Fruit fly (Drosophila melanogaster): ENCODE measurements around the gene CG9265.
A peak's percentile ranks its signal among the peaks of the same experiment; 100 is the strongest.

Gene CG9265

dm6 chr2L:21108759-21109282 is 37.5 kb upstream of the CG9265 start (continued):
- TF ChIP-seq unc-4 (GFP tag; IDR thresholded peaks at IDR 0.05; ENCODE audit: partially characterized antibody) (no peak), CG17612 (GFP tag; IDR thresholded peaks at IDR 0.05) (no peak), Optix (GFP tag; IDR thresholded peaks at IDR 0.05) (no peak), nau (GFP tag; optimal IDR thresholded peaks at IDR 0.05) (no peak), CG11723 (GFP tag; optimal IDR thresholded peaks at IDR 0.05) (peak; percentile 37), wek (GFP tag; optimal IDR thresholded peaks at IDR 0.05) (no peak), luna (GFP tag; optimal IDR thresholded peaks at IDR 0.05) (no peak), sr (GFP tag; IDR thresholded peaks at IDR 0.05) (no peak), E2f2 (GFP tag; IDR thresholded peaks at IDR 0.05) (peak; percentile 25; the same call in 1 of the 2 replicates), CG3726 (GFP tag; IDR thresholded peaks at IDR 0.05) (no peak), CG4282 (GFP tag; optimal IDR thresholded peaks at IDR 0.05) (no peak), fd102C (GFP tag; optimal IDR thresholded peaks at IDR 0.05) (no peak), CG15073 (GFP tag; optimal IDR thresholded peaks at IDR 0.05) (no peak), hb (GFP tag; IDR thresholded peaks at IDR 0.05; ENCODE audit: partially characterized antibody) (no peak), CG7357 (GFP tag; IDR thresholded peaks at IDR 0.05) (no peak), CG12299 (tag; optimal IDR thresholded peaks at IDR 0.05) (peak; percentile 20), CG2712 (tag; optimal IDR thresholded peaks at IDR 0.05) (peak; percentile 76), CTCF (GFP tag; optimal IDR thresholded peaks at IDR 0.05) (peak; percentile 89), bab2 (GFP tag; optimal IDR thresholded peaks at IDR 0.05) (peak; percentile 48), CG31365 (tag; optimal IDR thresholded peaks at IDR 0.05) (no peak), CG8765 (GFP tag; IDR thresholded peaks at IDR 0.05) (no peak), Adf1 (GFP tag; IDR thresholded peaks at IDR 0.05) (no peak), CG17328 (GFP tag; IDR thresholded peaks at IDR 0.05) (peak; percentile 43; the same call in 1 of the 2 replicates), Hmx (GFP tag; optimal IDR thresholded peaks at IDR 0.05) (peak; percentile 40), HHEX (GFP tag; optimal IDR thresholded peaks at IDR 0.05) (peak; percentile 15), sob (GFP tag; IDR thresholded peaks at IDR 0.05) (0 out of 2 replicates have a peak, but pooled peaks have one; percentile 45), CG4617 (GFP tag; optimal IDR thresholded peaks at IDR 0.05; ENCODE audit: borderline replicate concordance) (no peak), lmd (GFP tag; IDR thresholded peaks at IDR 0.05) (peak; percentile 61), Dbx (GFP tag; IDR thresholded peaks at IDR 0.05) (no peak), Ravus (GFP tag; IDR thresholded peaks at IDR 0.05) (no peak), CG11247 (GFP tag; IDR thresholded peaks at IDR 0.05) (no peak), Aef1 (GFP tag; IDR thresholded peaks at IDR 0.05) (0 out of 3 replicates have a peak, but pooled peaks have one; percentile 9), CG2875 (GFP tag; optimal IDR thresholded peaks at IDR 0.05) (peak; percentile 57), Lhr (GFP tag; optimal IDR thresholded peaks at IDR 0.05) (peak; percentile 36), her (GFP tag; optimal IDR thresholded peaks at IDR 0.05) (no peak), CG11560 (tag; IDR thresholded peaks at IDR 0.05) (no peak), gt (GFP tag; IDR thresholded peaks at IDR 0.05) (no peak), bigmax (GFP tag; optimal IDR thresholded peaks at IDR 0.05) (no peak), kah (GFP tag; optimal IDR thresholded peaks at IDR 0.05) (no peak), nmo (GFP tag; optimal IDR thresholded peaks at IDR 0.05) (peak; percentile 85), row (GFP tag; IDR thresholded peaks at IDR 0.05) (peak; percentile 73), bsh (GFP tag; optimal IDR thresholded peaks at IDR 0.05) (peak in 1 of 2 experiments; percentile 78), CG13624 (GFP tag; optimal IDR thresholded peaks at IDR 0.05) (peak; percentile 19), CG15479 (GFP tag; optimal IDR thresholded peaks at IDR 0.05) (no peak), Camta (GFP tag; optimal IDR thresholded peaks at IDR 0.05) (peak; percentile 31), CG12104 (GFP tag; optimal IDR thresholded peaks at IDR 0.05) (peak; percentile 66), CG42726 (GFP tag; IDR thresholded peaks at IDR 0.05; ENCODE audit: partially characterized antibody) (no peak), CG10979 (tag; optimal IDR thresholded peaks at IDR 0.05) (peak; percentile 66), Mes4 (GFP tag; optimal IDR thresholded peaks at IDR 0.05) (peak; percentile 31), crol (GFP tag; IDR thresholded peaks at IDR 0.05) (no peak), Myb (GFP tag; optimal IDR thresholded peaks at IDR 0.05) (peak; percentile 16), ewg (GFP tag; optimal IDR thresholded peaks at IDR 0.05) (peak; percentile 48)

Measured in whole organism, embryonic.